Worm (Caenorhabditis elegans): ENCODE results near the gene fdgt-1.

- TF ChIP-seq unc-62 (GFP tag; optimal IDR thresholded peaks at IDR 0.05 in 1 of 2) (no peak), unc-62 (tag; optimal IDR thresholded peaks at IDR 0.05) (no peak), pqm-1 (tag; optimal IDR thresholded peaks at IDR 0.05) (no peak), nhr-76 (tag; optimal IDR thresholded peaks at IDR 0.05) (no peak), lin-39 (tag; optimal IDR thresholded peaks at IDR 0.05) (no peak)
Measured at ce11 chrII:1500286-1500840, 4.0 kb upstream of the fdgt-1 start, which contains the start of gene emc-1.
